Fruit fly (Drosophila melanogaster): ENCODE results near the gene cal1.
A peak's percentile ranks its signal among the peaks of the same experiment; 100 is the strongest.

The cal1 gene

DNA sequence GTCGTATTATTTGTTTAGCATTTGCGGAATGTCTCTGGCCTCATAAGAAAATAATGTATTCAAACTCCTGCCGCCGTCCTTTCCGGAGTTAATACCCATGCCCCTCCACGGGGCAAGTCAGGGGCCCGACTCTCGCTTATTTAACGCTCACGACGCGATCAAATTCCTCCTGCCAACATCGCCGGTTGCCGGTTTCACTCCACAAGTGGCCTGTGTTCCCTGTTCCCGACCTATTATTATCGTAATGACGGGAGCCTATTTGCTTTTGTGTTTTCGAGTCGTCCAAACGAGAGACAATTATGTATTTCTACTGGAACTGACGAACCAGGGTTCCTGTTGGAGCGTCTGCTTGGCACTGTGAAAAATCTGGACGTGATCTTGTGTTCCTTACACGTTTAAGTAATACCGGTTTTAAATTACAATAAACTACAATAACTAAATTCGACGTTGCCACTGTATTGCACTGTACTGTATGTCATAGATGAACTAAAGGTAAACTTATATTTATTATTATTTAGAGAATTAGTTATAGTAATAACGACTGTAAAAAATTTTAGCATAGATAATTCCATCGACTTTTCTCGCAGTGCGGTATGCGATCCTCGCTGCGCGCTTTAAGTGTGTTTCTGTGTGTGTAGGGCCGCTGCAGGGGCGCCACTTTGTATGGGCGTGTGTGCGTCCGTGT lies 35.5 kb upstream of the cal1 start (continued):
- TF ChIP-seq CG2116 (GFP tag; optimal IDR thresholded peaks at IDR 0.05): peak; percentile 3
- TF ChIP-seq CG5953 (GFP tag; IDR thresholded peaks at IDR 0.05): no peak
- peak; percentile 24 for TF ChIP-seq org-1 (GFP tag; optimal IDR thresholded peaks at IDR 0.05)
- no peak for TF ChIP-seq Blimp-1 (GFP tag; optimal IDR thresholded peaks at IDR 0.05)
- no peak for TF ChIP-seq CG17359 (tag; optimal IDR thresholded peaks at IDR 0.05)
- peak; percentile 63 for TF ChIP-seq CG4424 (GFP tag; optimal IDR thresholded peaks at IDR 0.05)
- TF ChIP-seq vnd (GFP tag; IDR thresholded peaks at IDR 0.05; ENCODE audit: partially characterized antibody): no peak
- TF ChIP-seq bbx (GFP tag; IDR thresholded peaks at IDR 0.05; ENCODE audit: partially characterized antibody): no peak
- TF ChIP-seq CG18476 (GFP tag; optimal IDR thresholded peaks at IDR 0.05): peak; percentile 20
- no peak for TF ChIP-seq CG1647 (GFP tag; optimal IDR thresholded peaks at IDR 0.05)
- TF ChIP-seq CG8388 (GFP tag; optimal IDR thresholded peaks at IDR 0.05): peak; percentile 62
- TF ChIP-seq pros (GFP tag; optimal IDR thresholded peaks at IDR 0.05): no peak
- no peak for TF ChIP-seq Dip2 (GFP tag; IDR thresholded peaks at IDR 0.05)
- peak; percentile 71 for TF ChIP-seq twi (tag; optimal IDR thresholded peaks at IDR 0.05)
- no peak for TF ChIP-seq BEAF-32 (GFP tag; optimal IDR thresholded peaks at IDR 0.05)
- no peak for TF ChIP-seq fd3F (GFP tag; optimal IDR thresholded peaks at IDR 0.05)
- TF ChIP-seq CG6654 (GFP tag; optimal IDR thresholded peaks at IDR 0.05): no peak
- TF ChIP-seq Hmx (GFP tag; optimal IDR thresholded peaks at IDR 0.05): no peak
- TF ChIP-seq YL-1 (GFP tag; optimal IDR thresholded peaks at IDR 0.05): no peak
- no peak for TF ChIP-seq slou (GFP tag; optimal IDR thresholded peaks at IDR 0.05)
- TF ChIP-seq dati (GFP tag; IDR thresholded peaks at IDR 0.05): no peak
- TF ChIP-seq wek (GFP tag; optimal IDR thresholded peaks at IDR 0.05): no peak
- TF ChIP-seq CG6272 (GFP tag; IDR thresholded peaks at IDR 0.05): no peak
- peak; percentile 76 for TF ChIP-seq row (GFP tag; IDR thresholded peaks at IDR 0.05)
- peak; percentile 33 for TF ChIP-seq CG6254 (GFP tag; optimal IDR thresholded peaks at IDR 0.05)
- no peak for TF ChIP-seq knrl (GFP tag; IDR thresholded peaks at IDR 0.05; ENCODE audit: partially characterized antibody)
- TF ChIP-seq esg (GFP tag; conservative IDR thresholded peaks at IDR 0.05): no peak
- no peak for TF ChIP-seq disco-r (GFP tag; optimal IDR thresholded peaks at IDR 0.05)
- TF ChIP-seq Meics (GFP tag; optimal IDR thresholded peaks at IDR 0.05): no peak
- TF ChIP-seq ttk (GFP tag; IDR thresholded peaks at IDR 0.05): no peak
- TF ChIP-seq pum (GFP tag; optimal IDR thresholded peaks at IDR 0.05): peak; percentile 25
- TF ChIP-seq CG2199 (GFP tag; IDR thresholded peaks at IDR 0.05): peak; percentile 65; the same call in 1 of the 3 replicates
- peak; percentile 62; the same call in 1 of the 3 replicates for TF ChIP-seq CG11093 (GFP tag; IDR thresholded peaks at IDR 0.05)
- peak; percentile 60 for TF ChIP-seq cg (GFP tag; optimal IDR thresholded peaks at IDR 0.05)
- no peak for TF ChIP-seq CG4617 (GFP tag; optimal IDR thresholded peaks at IDR 0.05; ENCODE audit: borderline replicate concordance)
- peak; percentile 39 for TF ChIP-seq Hr3 (GFP tag; optimal IDR thresholded peaks at IDR 0.05)
- TF ChIP-seq CG31441 (GFP tag; IDR thresholded peaks at IDR 0.05): no peak
- no peak for TF ChIP-seq CG11085 (GFP tag; IDR thresholded peaks at IDR 0.05)
- TF ChIP-seq ems (GFP tag; optimal IDR thresholded peaks at IDR 0.05): no peak
- TF ChIP-seq CG42726 (GFP tag; IDR thresholded peaks at IDR 0.05; ENCODE audit: partially characterized antibody): no peak
- 0 out of 2 replicates have a peak, but pooled peaks have one; percentile 24 for TF ChIP-seq CG4730 (GFP tag; IDR thresholded peaks at IDR 0.05)
- TF ChIP-seq scrt (GFP tag; optimal IDR thresholded peaks at IDR 0.05): no peak
- TF ChIP-seq hbn (GFP tag; IDR thresholded peaks at IDR 0.05; ENCODE audit: partially characterized antibody): no peak
- no peak for TF ChIP-seq Hey (tag; optimal IDR thresholded peaks at IDR 0.05)
- no peak for TF ChIP-seq pho (GFP tag; optimal IDR thresholded peaks at IDR 0.05)
- no peak for TF ChIP-seq Taf1 (GFP tag; IDR thresholded peaks at IDR 0.05)
- TF ChIP-seq CG15601 (tag; optimal IDR thresholded peaks at IDR 0.05): peak; percentile 12
- TF ChIP-seq pita (GFP tag; optimal IDR thresholded peaks at IDR 0.05): no peak
- TF ChIP-seq Lpt (GFP tag; optimal IDR thresholded peaks at IDR 0.05): no peak
- no peak for TF ChIP-seq CG4854 (GFP tag; optimal IDR thresholded peaks at IDR 0.05)

Measured in whole organism, embryonic.